Worm (Caenorhabditis elegans): Measurements from ENCODE around the gene F21D12.2.

DNA sequence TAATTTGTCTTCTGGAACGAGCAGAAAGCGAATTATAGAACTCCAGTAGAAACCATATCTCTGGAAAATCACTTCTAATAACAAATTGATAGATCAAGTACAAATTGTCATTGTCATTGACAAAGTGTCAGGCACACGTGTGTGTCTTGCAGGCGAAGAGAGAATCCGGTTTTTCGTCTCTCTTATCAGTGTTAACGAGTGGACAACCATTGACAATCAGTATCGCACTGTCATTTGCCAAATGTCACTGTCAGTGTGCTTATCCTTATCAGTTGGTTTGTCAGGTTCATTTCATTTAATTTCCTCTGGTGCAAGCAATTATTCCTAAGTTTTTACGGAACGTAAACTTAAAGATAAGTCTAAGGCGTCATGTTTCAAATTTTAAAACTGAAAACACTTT is 44.1 kb upstream of the F21D12.2 start:
- TF ChIP-seq unc-62 (GFP tag; optimal IDR thresholded peaks at IDR 0.05 in 1 of 2) (peak in 1 of 2 experiments; percentile 75), unc-62 (tag; optimal IDR thresholded peaks at IDR 0.05) (no peak), nhr-11 (tag; optimal IDR thresholded peaks at IDR 0.05) (no peak), ztf-11 (tag; optimal IDR thresholded peaks at IDR 0.05) (no peak), skn-1 (tag; optimal IDR thresholded peaks at IDR 0.05) (no peak), nhr-237 (tag; optimal IDR thresholded peaks at IDR 0.05) (no peak), ama-1 (optimal IDR thresholded peaks at IDR 0.05) (no peak)
